Worm (Caenorhabditis elegans): ENCODE results near the gene mig-15.

DNA sequence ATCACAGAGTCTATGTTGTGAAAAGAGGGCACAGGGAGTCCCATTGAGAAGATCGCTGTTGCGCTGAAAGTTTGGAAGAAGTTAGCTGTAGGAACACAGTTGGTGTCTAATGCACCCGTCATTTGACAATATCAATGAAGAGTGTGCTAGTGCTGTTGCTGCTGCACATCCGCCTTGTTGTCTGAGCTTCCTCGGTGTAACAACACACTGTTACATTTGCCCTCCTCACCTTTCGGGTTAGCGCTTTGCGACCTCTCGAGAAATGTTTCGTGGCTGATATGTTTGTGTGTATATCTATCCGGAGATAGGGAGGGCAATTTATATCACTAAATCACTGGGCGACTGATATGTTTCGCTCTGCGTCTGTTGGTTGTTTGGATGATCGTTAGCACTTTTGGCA, 34.2 kb downstream of the mig-15 start:
- no peak for TF ChIP-seq elt-1 (tag; optimal IDR thresholded peaks at IDR 0.05)
- no peak for TF ChIP-seq aly-2 (tag; optimal IDR thresholded peaks at IDR 0.05)
- TF ChIP-seq mdl-1 (tag; optimal IDR thresholded peaks at IDR 0.05) = no peak
- TF ChIP-seq fkh-10 (GFP tag; optimal IDR thresholded peaks at IDR 0.05) = no peak
- TF ChIP-seq skn-1 (tag; optimal IDR thresholded peaks at IDR 0.05) = no peak
